Worm (Caenorhabditis elegans): Measurements from ENCODE around the gene rpi-1.

- no peak for TF ChIP-seq snpc-4 (GFP tag; optimal IDR thresholded peaks at IDR 0.05)
- no peak for TF ChIP-seq snpc-4 (tag; optimal IDR thresholded peaks at IDR 0.05)
- TF ChIP-seq sea-2 (GFP tag; IDR thresholded peaks at IDR 0.05): no peak
- TF ChIP-seq dpl-1 (GFP tag; optimal IDR thresholded peaks at IDR 0.05): no peak
- no peak for TF ChIP-seq B0019.2 (GFP tag; conservative IDR thresholded peaks at IDR 0.05)
- no peak for TF ChIP-seq F49E8.2 (tag; optimal IDR thresholded peaks at IDR 0.05; ENCODE audit: insufficient read depth)
- no peak for TF ChIP-seq ekl-4 (GFP tag; IDR thresholded peaks at IDR 0.05)
- no peak for TF ChIP-seq hmg-1.2 (GFP tag; IDR thresholded peaks at IDR 0.05)
- TF ChIP-seq him-1 (tag; optimal IDR thresholded peaks at IDR 0.05): no peak
- no peak for TF ChIP-seq lin-26 (GFP tag; IDR thresholded peaks at IDR 0.05)
Observed at ce11 chrII:13951986-13952385, 10.2 kb downstream of the rpi-1 start.
